Worm (Caenorhabditis elegans) whole organism, young adult: ENCODE measurements around the gene thoc-1.

Experiments
- B0019.2 ChIP-seq: fragments of 200-800 bp; sonication (Bioruptor generic); conservative IDR thresholded peaks from 2 replicates; pipeline ENCODE4 v1.3.6; 2022; ENCODE audit warnings: missing genetic modification reagents, missing genetic modification characterization, missing compliant biosample characterization
- B0336.3 ChIP-seq: fragments of 200-800 bp; sonication (Bioruptor generic); IDR thresholded peaks from 2 replicates; pipeline ENCODE4 v1.3.6; 2022; ENCODE audit warnings: missing genetic modification characterization, missing compliant biosample characterization
- C06A6.2 ChIP-seq: fragments of 200-800 bp; sonication (Bioruptor generic); conservative IDR thresholded peaks from 2 replicates; pipeline ENCODE4 v1.3.6; 2022; ENCODE audit warnings: missing genetic modification characterization, missing compliant biosample characterization
- C17E4.6 ChIP-seq: fragments of 200-800 bp; sonication (Bioruptor generic); IDR thresholded peaks from 2 replicates; pipeline ENCODE4 v1.3.6; 2022; ENCODE audit warnings: missing genetic modification reagents, missing genetic modification characterization, missing compliant biosample characterization
- D2030.7 ChIP-seq: fragments of 200-800 bp; sonication (Bioruptor generic); IDR thresholded peaks from 2 replicates; pipeline ENCODE4 v1.3.6; 2022; ENCODE audit warnings: missing genetic modification reagents, missing genetic modification characterization, missing compliant biosample characterization
- F22D6.2 ChIP-seq: sonication (generic microtip); optimal IDR thresholded peaks from 2 replicates; lab custom pipeline; 2016; ENCODE audit warnings: mild to moderate bottlenecking, missing genetic modification characterization, missing compliant biosample characterization
- F23B12.7 ChIP-seq: sonication (generic microtip); optimal IDR thresholded peaks from 2 replicates; lab custom pipeline; 2017; ENCODE audit warnings: missing genetic modification characterization, mild to moderate bottlenecking, missing compliant biosample characterization, antibody characterized with exemption, moderate library complexity; ENCODE audit not compliant: insufficient read depth
- K12H6.12 ChIP-seq: fragments of 200-800 bp; sonication (Bioruptor generic); optimal IDR thresholded peaks from 2 replicates; lab custom pipeline; 2018; ENCODE audit warnings: mild to moderate bottlenecking, missing genetic modification characterization, missing compliant biosample characterization
- T07F8.4 ChIP-seq: sonication (generic microtip); optimal IDR thresholded peaks from 2 replicates; lab custom pipeline; 2016; ENCODE audit warnings: mild to moderate bottlenecking, missing genetic modification characterization, moderate library complexity, missing compliant biosample characterization
- T26A5.8 ChIP-seq: sonication (generic microtip); optimal IDR thresholded peaks from 2 replicates; lab custom pipeline; 2016; ENCODE audit warnings: missing genetic modification characterization, missing compliant biosample characterization
- Y53G8AR.9 ChIP-seq: fragments of 200-800 bp; sonication (Bioruptor generic); conservative IDR thresholded peaks from 2 replicates; pipeline ENCODE4 v1.3.6; 2022; ENCODE audit warnings: missing genetic modification reagents, missing genetic modification characterization, missing compliant biosample characterization
- ama-1 ChIP-seq, 3 experiments: fragments of 150-350 bp in 1 of 3; sonication (generic microtip) in 2 of 3; optimal IDR thresholded peaks; 2 replicates each; lab custom pipeline; 2014 to 2018; ENCODE audit warnings: missing biosample characterization in 2 of 3, missing genetic modification characterization in 2 of 3, missing genetic modification reagents in 2 of 3
- aptf-3 ChIP-seq: fragments of 200-800 bp; sonication (Bioruptor generic); IDR thresholded peaks from 2 replicates; pipeline ENCODE4 v1.3.6; 2022; ENCODE audit warnings: missing genetic modification characterization, missing compliant biosample characterization
- atf-7 ChIP-seq: sonication (generic microtip); optimal IDR thresholded peaks from 2 replicates; lab custom pipeline; 2017; ENCODE audit warnings: mild to moderate bottlenecking, missing genetic modification characterization, missing compliant biosample characterization
- cebp-2 ChIP-seq: fragments of 200-800 bp; sonication (Bioruptor generic); IDR thresholded peaks from 2 replicates; pipeline ENCODE4 v1.3.6; 2022; ENCODE audit warnings: missing genetic modification characterization, missing compliant biosample characterization
- ceh-100 ChIP-seq: fragments of 200-800 bp; sonication (Bioruptor generic); IDR thresholded peaks from 2 replicates; pipeline ENCODE4 v1.3.6; 2022; ENCODE audit warnings: missing genetic modification reagents, missing genetic modification characterization, missing compliant biosample characterization
- ceh-40 ChIP-seq: fragments of 200-800 bp; sonication (Bioruptor generic); IDR thresholded peaks from 2 replicates; pipeline ENCODE4 v1.3.6; 2022; ENCODE audit warnings: missing genetic modification characterization, missing compliant biosample characterization
- ceh-58 ChIP-seq: fragments of 200-800 bp; sonication (Bioruptor generic); IDR thresholded peaks from 2 replicates; pipeline ENCODE4 v1.3.6; 2022; ENCODE audit warnings: missing genetic modification characterization, missing compliant biosample characterization
- dox-1 ChIP-seq: fragments of 200-800 bp; sonication (Bioruptor generic); IDR thresholded peaks from 2 replicates; pipeline ENCODE4 v1.3.6; 2022; ENCODE audit warnings: missing genetic modification reagents, missing genetic modification characterization, missing compliant biosample characterization
- dpff-1 ChIP-seq: sonication (generic microtip); optimal IDR thresholded peaks from 2 replicates; lab custom pipeline; 2017; ENCODE audit warnings: mild to moderate bottlenecking, missing genetic modification characterization, missing compliant biosample characterization
- dpl-1 ChIP-seq: fragments of 150-350 bp; optimal IDR thresholded peaks from 2 replicates; lab custom pipeline; 2014; ENCODE audit warnings: missing biosample characterization, missing genetic modification reagents, missing genetic modification characterization
- egl-18 ChIP-seq: fragments of 200-800 bp; sonication (Bioruptor generic); IDR thresholded peaks from 2 replicates; pipeline ENCODE4 v1.3.6; 2022; ENCODE audit warnings: missing genetic modification reagents, missing genetic modification characterization, missing compliant biosample characterization
- egl-44 ChIP-seq: fragments of 200-800 bp; sonication (Bioruptor generic); IDR thresholded peaks from 2 replicates; pipeline ENCODE4 v1.3.6; 2022; ENCODE audit warnings: missing genetic modification reagents, missing genetic modification characterization, missing compliant biosample characterization
- egrh-3 ChIP-seq: fragments of 200-800 bp; sonication (Bioruptor generic); IDR thresholded peaks from 2 replicates; pipeline ENCODE4 v1.3.6; 2022; ENCODE audit warnings: missing genetic modification reagents, missing genetic modification characterization, missing compliant biosample characterization
- ekl-4 ChIP-seq: fragments of 200-800 bp; sonication (Bioruptor generic); IDR thresholded peaks from 2 replicates; pipeline ENCODE4 v1.3.6; 2022; ENCODE audit warnings: missing genetic modification reagents, missing genetic modification characterization, missing compliant biosample characterization
- fkh-3 ChIP-seq: sonication (generic microtip); optimal IDR thresholded peaks from 2 replicates; lab custom pipeline; 2016; ENCODE audit warnings: mild to moderate bottlenecking, missing genetic modification characterization, missing compliant biosample characterization
- hlh-26 ChIP-seq: fragments of 200-800 bp; sonication (Bioruptor generic); conservative IDR thresholded peaks from 2 replicates; pipeline ENCODE4 v1.3.6; 2022; ENCODE audit warnings: missing genetic modification reagents, missing genetic modification characterization, missing compliant biosample characterization
- hsf-1 ChIP-seq: fragments of 200-800 bp; sonication (Bioruptor generic); IDR thresholded peaks from 2 replicates; pipeline ENCODE4 v1.3.6; 2022; ENCODE audit warnings: missing genetic modification reagents, missing genetic modification characterization, missing compliant biosample characterization
- let-607 ChIP-seq, 2 experiments: fragments of 200-800 bp in 1 of 2; sonication (Bioruptor generic) in 1 of 2; sonication (generic microtip) in 1 of 2; optimal IDR thresholded peaks; 2 replicates each; lab custom pipeline; 2016 to 2018; ENCODE audit warnings: mild to moderate bottlenecking in 2 of 2, missing compliant biosample characterization in 2 of 2, missing genetic modification characterization in 2 of 2, moderate library complexity in 2 of 2, missing genotype in 1 of 2
- lin-26 ChIP-seq: fragments of 200-800 bp; sonication (Bioruptor generic); IDR thresholded peaks from 2 replicates; pipeline ENCODE4 v1.3.6; 2022; ENCODE audit warnings: missing genetic modification reagents, missing genetic modification characterization, missing compliant biosample characterization
- lin-35 ChIP-seq, 3 experiments: fragments of 150-350 bp in 2 of 3; sonication (generic microtip) in 1 of 3; optimal IDR thresholded peaks; 2 replicates each; lab custom pipeline; 2014 to 2018; ENCODE audit warnings: missing biosample characterization in 3 of 3, missing genetic modification characterization in 3 of 3, missing genetic modification reagents in 3 of 3
- lir-1 ChIP-seq: fragments of 200-800 bp; sonication (Bioruptor generic); conservative IDR thresholded peaks from 2 replicates; pipeline ENCODE4 v1.3.6; 2022; ENCODE audit warnings: missing genetic modification reagents, missing genetic modification characterization, missing compliant biosample characterization
- madf-6 ChIP-seq: fragments of 200-800 bp; sonication (Bioruptor generic); IDR thresholded peaks from 2 replicates; pipeline ENCODE4 v1.3.6; 2022; ENCODE audit warnings: missing genetic modification reagents, missing genetic modification characterization, missing compliant biosample characterization
- nfya-1 ChIP-seq: sonication (generic microtip); optimal IDR thresholded peaks from 2 replicates; lab custom pipeline; 2017; ENCODE audit warnings: antibody characterized with exemption, missing compliant biosample characterization, missing genetic modification characterization, borderline replicate concordance; ENCODE audit not compliant: insufficient read depth
- nfya-2 ChIP-seq: fragments of 200-800 bp; sonication (Bioruptor generic); IDR thresholded peaks from 2 replicates; pipeline ENCODE4 v1.3.6; 2022; ENCODE audit warnings: missing genetic modification reagents, missing genetic modification characterization, missing compliant biosample characterization
- rec-8 ChIP-seq, 2 experiments: sonication (generic microtip); optimal IDR thresholded peaks; 2 replicates each; lab custom pipeline; 2016; ENCODE audit warnings: mild to moderate bottlenecking in 2 of 2, missing genetic modification characterization in 2 of 2, missing genetic modification reagents in 2 of 2, missing genotype in 2 of 2, missing biosample characterization in 1 of 2, missing compliant biosample characterization in 1 of 2, moderate library complexity in 1 of 2
- repo-1 ChIP-seq: sonication (generic microtip); optimal IDR thresholded peaks from 2 replicates; lab custom pipeline; 2017; ENCODE audit warnings: mild to moderate bottlenecking, missing genetic modification characterization, missing compliant biosample characterization
- rpc-1 ChIP-seq, 2 experiments: fragments of 150-350 bp in 1 of 2; sonication (generic microtip) in 1 of 2; optimal IDR thresholded peaks; 2 replicates each; lab custom pipeline; 2014 to 2018; ENCODE audit warnings: missing biosample characterization in 1 of 2, missing genetic modification characterization in 1 of 2, missing genetic modification reagents in 1 of 2, missing genotype in 1 of 2
- sdz-38 ChIP-seq: sonication (generic microtip); optimal IDR thresholded peaks from 2 replicates; lab custom pipeline; 2016; ENCODE audit warnings: missing genotype, missing genetic modification characterization, missing compliant biosample characterization
- sea-2 ChIP-seq: fragments of 200-800 bp; sonication (Bioruptor generic); IDR thresholded peaks from 2 replicates; pipeline ENCODE4 v1.3.6; 2022; ENCODE audit warnings: missing genetic modification characterization, missing compliant biosample characterization
- snpc-1.3 ChIP-seq: sonication (generic microtip); optimal IDR thresholded peaks from 2 replicates; lab custom pipeline; 2017; ENCODE audit warnings: missing genetic modification characterization, mild to moderate bottlenecking, missing compliant biosample characterization, antibody characterized with exemption, moderate library complexity, missing genotype, missing genetic modification reagents; ENCODE audit not compliant: insufficient read depth
- somi-1 ChIP-seq: fragments of 200-800 bp; sonication (Bioruptor generic); optimal IDR thresholded peaks from 2 replicates; lab custom pipeline; 2018; ENCODE audit warnings: mild to moderate bottlenecking, missing genetic modification characterization, missing compliant biosample characterization
- sptf-2 ChIP-seq: fragments of 200-800 bp; sonication (Bioruptor generic); optimal IDR thresholded peaks from 2 replicates; lab custom pipeline; 2018; ENCODE audit warnings: mild to moderate bottlenecking, missing genetic modification characterization, missing compliant biosample characterization
- tlf-1 ChIP-seq: fragments of 200-800 bp; sonication (Bioruptor generic); optimal IDR thresholded peaks from 2 replicates; lab custom pipeline; 2018; ENCODE audit warnings: mild to moderate bottlenecking, missing genetic modification characterization, missing compliant biosample characterization
- zfh-2 ChIP-seq: fragments of 200-800 bp; sonication (Bioruptor generic); conservative IDR thresholded peaks from 2 replicates; pipeline ENCODE4 v1.3.6; 2022; ENCODE audit warnings: missing genetic modification reagents, missing genetic modification characterization, missing compliant biosample characterization
- ztf-26 ChIP-seq: sonication (generic microtip); optimal IDR thresholded peaks from 2 replicates; lab custom pipeline; 2017; ENCODE audit warnings: missing genetic modification characterization, missing compliant biosample characterization
- ztf-3 ChIP-seq: fragments of 200-800 bp; sonication (Bioruptor generic); optimal IDR thresholded peaks from 2 replicates; lab custom pipeline; 2018; ENCODE audit warnings: mild to moderate bottlenecking, missing genetic modification characterization, missing compliant biosample characterization

Gene thoc-1

DNA sequence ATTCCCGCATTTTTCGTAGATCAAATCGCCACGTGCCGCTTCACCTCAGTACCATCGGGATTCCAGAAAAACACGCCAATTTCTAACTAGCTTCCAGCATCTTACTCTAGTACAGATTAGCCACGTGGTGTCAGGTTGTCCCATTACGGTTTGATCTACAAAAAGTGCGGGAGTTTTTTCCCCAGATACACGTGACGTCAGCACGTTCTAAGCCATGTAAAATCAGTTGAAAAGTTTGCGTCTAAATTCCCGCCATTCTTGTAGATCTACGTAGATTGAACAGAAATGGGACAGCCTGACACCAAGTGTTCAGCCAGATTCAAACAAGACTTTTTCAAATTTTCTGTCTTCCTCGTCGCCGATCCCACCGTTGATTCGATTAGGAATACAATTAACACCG, 23.3 kb upstream of the thoc-1 start, which contains the start of gene T02H6.9:
T02H6.9 (plus strand) TSS at position 301 of the 400 bp plus-strand sequence.
- TF ChIP-seq hsf-1 (no peak), nfya-2 (no peak), dox-1 (GFP tag; lab: Robert Waterston, UW) (no peak), sptf-2 (GFP tag; lab: Kevin White, UChicago) (no peak), F23B12.7 (no peak), sdz-38 (tag; lab: Kevin White, UChicago) (no peak), C17E4.6 (GFP tag; lab: Robert Waterston, UW) (no peak), let-607 (tag; optimal IDR thresholded peaks at IDR 0.05; lab: Kevin White, UChicago) (no peak), T26A5.8 (no peak), egrh-3 (no peak), fkh-3 (tag; lab: Kevin White, UChicago) (no peak), ceh-100 (GFP tag; lab: Robert Waterston, UW) (no peak), K12H6.12 (no peak), Y53G8AR.9 (GFP tag; lab: Robert Waterston, UW) (no peak), hlh-26 (GFP tag; lab: Robert Waterston, UW) (no peak), ztf-3 (GFP tag; lab: Kevin White, UChicago) (no peak), snpc-1.3 (no peak), ama-1 (optimal IDR thresholded peaks at IDR 0.05; lab: Kevin White, UChicago) (no peak), ama-1 (GFP tag; optimal IDR thresholded peaks at IDR 0.05; lab: Kevin White, UChicago) (no peak)

DNA sequence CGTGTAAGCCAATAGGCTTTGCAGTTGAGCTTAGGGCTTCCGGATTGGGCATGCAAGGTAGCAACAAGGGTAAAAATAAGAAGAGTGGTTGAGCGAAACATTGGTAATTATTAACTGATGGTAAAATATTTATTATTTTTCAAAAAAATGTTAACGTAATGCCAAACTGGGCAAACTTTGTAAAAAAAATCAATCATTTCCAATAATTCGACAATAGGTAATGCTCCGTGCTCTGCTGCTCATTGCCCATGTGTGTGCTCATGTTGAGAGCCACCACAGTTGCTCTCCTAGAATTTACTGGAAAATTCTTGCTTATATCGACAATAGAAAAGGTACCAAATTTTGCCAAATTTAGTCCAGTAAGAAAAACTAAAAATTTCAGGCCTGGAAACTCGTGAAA, 21.3 kb upstream of the thoc-1 start, which contains the start of the genes T02H6.10 and T02H6.8:
T02H6.10 (minus strand) TSS at position 101 of the 400 bp plus-strand sequence.
T02H6.8 (plus strand) TSS at position 221 of the 400 bp plus-strand sequence.
- TF ChIP-seq madf-6 (GFP tag; lab: Robert Waterston, UW) (no peak), B0336.3 (no peak), rpc-1 (optimal IDR thresholded peaks at IDR 0.05; lab: Kevin White, UChicago) (no peak), rpc-1 (tag; optimal IDR thresholded peaks at IDR 0.05; lab: Kevin White, UChicago) (no peak), ceh-58 (no peak), somi-1 (GFP tag; lab: Kevin White, UChicago) (no peak), egrh-3 (no peak), ekl-4 (no peak), hsf-1 (no peak), atf-7 (tag; lab: Kevin White, UChicago) (no peak), nfya-1 (tag; lab: Kevin White, UChicago) (no peak), lin-26 (GFP tag; lab: Robert Waterston, UW) (no peak), sea-2 (no peak), D2030.7 (GFP tag; lab: Robert Waterston, UW) (no peak), dpff-1 (tag; lab: Kevin White, UChicago) (no peak), B0019.2 (no peak), T07F8.4 (tag; lab: Kevin White, UChicago) (no peak), lin-35 (GFP tag; optimal IDR thresholded peaks at IDR 0.05; lab: Kevin White, UChicago) (no peak)

DNA sequence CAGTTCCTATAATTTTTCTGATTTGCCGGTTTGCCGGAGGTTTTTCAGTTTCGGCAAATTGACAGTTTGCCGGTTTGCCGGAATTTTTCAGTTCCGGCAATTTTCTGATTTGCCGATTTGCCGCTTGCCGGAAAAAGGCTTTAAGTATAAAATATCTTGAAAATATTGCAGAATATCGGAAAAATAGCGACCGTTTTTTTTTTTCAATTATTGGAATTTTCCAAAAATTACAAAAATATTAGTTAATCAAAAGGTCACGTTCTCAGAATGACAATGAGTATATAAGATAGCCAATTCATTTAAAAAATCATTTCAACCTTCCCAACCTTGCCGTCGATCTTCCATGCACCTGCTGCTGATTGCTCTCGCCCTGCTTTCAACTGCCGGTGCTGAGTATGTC, 19.6 kb upstream of the thoc-1 start, which contains the start of gene T02H6.7:
T02H6.7 (plus strand) TSS at position 301 of the 400 bp plus-strand sequence.
- TF ChIP-seq C06A6.2 (GFP tag; lab: Robert Waterston, UW) (no peak), F22D6.2 (tag; lab: Kevin White, UChicago) (no peak), egl-18 (no peak), ceh-40 (GFP tag; lab: Robert Waterston, UW) (no peak), rec-8 (tag; optimal IDR thresholded peaks at IDR 0.05; lab: Kevin White, UChicago) (no peak), egl-44 (no peak), lir-1 (GFP tag; lab: Robert Waterston, UW) (no peak), ztf-26 (tag; lab: Kevin White, UChicago) (no peak), Y53G8AR.9 (GFP tag; lab: Robert Waterston, UW) (no peak), hsf-1 (no peak), repo-1 (tag; lab: Kevin White, UChicago) (no peak), zfh-2 (GFP tag; lab: Robert Waterston, UW) (no peak), ztf-3 (GFP tag; lab: Kevin White, UChicago) (no peak), dpl-1 (GFP tag; lab: Kevin White, UChicago) (no peak), cebp-2 (GFP tag; lab: Robert Waterston, UW) (no peak), aptf-3 (GFP tag; lab: Robert Waterston, UW) (no peak), B0019.2 (no peak), tlf-1 (GFP tag; lab: Kevin White, UChicago) (no peak)
